Worm (Caenorhabditis elegans): ENCODE measurements around the gene F46H5.11.
A peak's percentile ranks its signal among the peaks of the same experiment; 100 is the strongest.

Gene F46H5.11

DNA sequence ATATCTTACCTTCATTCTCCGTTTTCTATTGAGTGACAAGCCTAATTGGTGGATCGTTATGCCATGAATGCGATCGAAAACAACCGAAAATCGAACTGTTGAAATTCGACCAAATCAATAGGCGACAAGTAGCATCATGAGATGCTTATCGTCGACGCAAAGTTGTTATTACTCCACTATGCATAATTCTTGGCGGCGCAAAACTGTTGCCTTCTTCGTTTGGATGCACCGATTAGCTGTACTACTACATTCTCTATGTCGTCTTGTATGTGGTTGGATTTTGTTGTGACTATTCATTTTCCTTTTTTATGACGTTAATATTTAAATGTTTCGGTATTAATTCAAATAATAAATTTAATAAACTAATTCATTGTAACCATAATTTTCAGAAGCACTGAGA is at the start of gene F46H5.11:
Gene F46H5.11 (minus strand): TSS at position 101 of the 400 bp plus-strand sequence.
- TF ChIP-seq pha-4 (tag; optimal IDR thresholded peaks at IDR 0.05), result no peak
- TF ChIP-seq ceh-27 (GFP tag; optimal IDR thresholded peaks at IDR 0.05), result no peak
- no peak for TF ChIP-seq die-1 (tag; optimal IDR thresholded peaks at IDR 0.05)
- TF ChIP-seq hmg-1.2 (GFP tag; IDR thresholded peaks at IDR 0.05), result no peak
- no peak for TF ChIP-seq ama-1 (optimal IDR thresholded peaks at IDR 0.05)
- TF ChIP-seq ama-1 (GFP tag; optimal IDR thresholded peaks at IDR 0.05), result no peak
- TF ChIP-seq tbp1 (GFP tag; optimal IDR thresholded peaks at IDR 0.05), result no peak
- TF ChIP-seq ceh-58 (GFP tag; IDR thresholded peaks at IDR 0.05), result no peak
- TF ChIP-seq ztf-18 (tag; optimal IDR thresholded peaks at IDR 0.05), result no peak
- TF ChIP-seq egrh-3 (GFP tag; IDR thresholded peaks at IDR 0.05), result no peak
- no peak for TF ChIP-seq F49E8.2 (tag; optimal IDR thresholded peaks at IDR 0.05; ENCODE audit: insufficient read depth)
- TF ChIP-seq dpff-1 (tag; optimal IDR thresholded peaks at IDR 0.05), result no peak
- no peak for TF ChIP-seq tlf-1 (GFP tag; optimal IDR thresholded peaks at IDR 0.05)
- TF ChIP-seq lir-1 (GFP tag; conservative IDR thresholded peaks at IDR 0.05), result no peak
- TF ChIP-seq lin-54 (GFP tag; optimal IDR thresholded peaks at IDR 0.05), result no peak

DNA sequence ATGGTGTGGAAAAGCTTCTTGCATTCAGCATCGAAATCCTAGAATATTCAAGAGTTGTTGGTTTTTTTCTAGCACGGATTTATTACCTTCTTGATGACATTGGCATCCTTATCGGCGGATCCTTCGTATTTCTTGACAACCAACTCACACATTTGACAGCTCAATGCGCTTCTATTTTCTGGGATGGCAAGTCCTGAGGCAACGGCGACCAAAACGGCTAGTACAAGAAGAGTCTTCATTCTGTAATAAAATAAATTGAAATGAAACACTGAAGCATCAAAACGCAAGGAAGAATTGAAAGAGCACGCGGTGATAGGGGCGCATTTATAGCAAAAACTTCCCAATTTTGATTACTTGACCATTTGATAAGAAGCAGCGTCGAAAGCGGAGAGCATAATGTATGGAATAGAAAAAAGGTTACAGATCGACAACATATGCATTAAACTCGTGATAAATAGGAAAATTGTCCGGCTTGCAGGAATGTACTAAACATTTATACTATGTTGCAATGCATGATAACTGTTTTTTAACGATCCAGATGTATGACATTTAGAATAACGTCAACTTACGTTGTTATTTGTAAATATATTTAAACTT is 48.3 kb upstream of the F46H5.11 start, which contains the start of gene spp-5:
Gene spp-5 (minus strand): TSS at position 240 of the 597 bp plus-strand sequence.
- TF ChIP-seq nhr-90 (tag; optimal IDR thresholded peaks at IDR 0.05) (no peak), aptf-3 (GFP tag; IDR thresholded peaks at IDR 0.05) (no peak), T07F8.4 (tag; optimal IDR thresholded peaks at IDR 0.05) (no peak), cebp-1 (GFP tag; IDR thresholded peaks at IDR 0.05) (no peak), cebp-1 (tag; optimal IDR thresholded peaks at IDR 0.05) (peak; percentile 28), sea-2 (GFP tag; IDR thresholded peaks at IDR 0.05) (no peak), Y56A3A.18 (GFP tag; IDR thresholded peaks at IDR 0.05) (no peak), ets-4 (GFP tag; optimal IDR thresholded peaks at IDR 0.05) (peak; percentile 33), B0336.3 (GFP tag; IDR thresholded peaks at IDR 0.05) (no peak), ZK185.1 (tag; optimal IDR thresholded peaks at IDR 0.05; ENCODE audit: poor library complexity, severe bottlenecking) (peak; percentile 4), ztf-22 (GFP tag; optimal IDR thresholded peaks at IDR 0.05) (peak; percentile 36), hmg-1.2 (GFP tag; IDR thresholded peaks at IDR 0.05) (no peak), tbp1 (GFP tag; optimal IDR thresholded peaks at IDR 0.05) (peak; percentile 26), ztf-6 (GFP tag; IDR thresholded peaks at IDR 0.05) (no peak), attf-6 (GFP tag; IDR thresholded peaks at IDR 0.05) (no peak), egl-18 (GFP tag; IDR thresholded peaks at IDR 0.05) (no peak), B0035.1 (tag; optimal IDR thresholded peaks at IDR 0.05) (no peak), ztf-3 (GFP tag; optimal IDR thresholded peaks at IDR 0.05) (no peak), nhr-80 (tag; optimal IDR thresholded peaks at IDR 0.05) (peak; percentile 94), dpl-1 (GFP tag; optimal IDR thresholded peaks at IDR 0.05) (no peak), K11D2.4 (GFP tag; IDR thresholded peaks at IDR 0.05) (no peak), T26A5.8 (tag; optimal IDR thresholded peaks at IDR 0.05) (no peak), chd-7 (tag; optimal IDR thresholded peaks at IDR 0.05) (no peak), F57C9.4 (tag; optimal IDR thresholded peaks at IDR 0.05) (no peak), efl-1 (GFP tag; optimal IDR thresholded peaks at IDR 0.05) (no peak), ztf-25 (GFP tag; IDR thresholded peaks at IDR 0.05) (no peak), zfh-2 (GFP tag; conservative IDR thresholded peaks at IDR 0.05) (no peak), hlh-26 (GFP tag; conservative IDR thresholded peaks at IDR 0.05) (no peak), ceh-40 (GFP tag; IDR thresholded peaks at IDR 0.05) (no peak), snpc-3.4 (tag; optimal IDR thresholded peaks at IDR 0.05) (no peak), dox-1 (GFP tag; IDR thresholded peaks at IDR 0.05) (0 out of 2 replicates have a peak, but pooled peaks have one; percentile 13)
